Fruit fly (Drosophila melanogaster) whole organism: Measurements from ENCODE around the gene CG17110.

Source experiments
- CG8478 ChIP-seq: fragments of >200 bp; optimal IDR thresholded peaks from 2 replicates; lab custom pipeline; 2018; ENCODE audit warnings: inconsistent platforms
- psq ChIP-seq: fragments of >200 bp; optimal IDR thresholded peaks from 2 replicates; lab custom pipeline; 2017

DNA sequence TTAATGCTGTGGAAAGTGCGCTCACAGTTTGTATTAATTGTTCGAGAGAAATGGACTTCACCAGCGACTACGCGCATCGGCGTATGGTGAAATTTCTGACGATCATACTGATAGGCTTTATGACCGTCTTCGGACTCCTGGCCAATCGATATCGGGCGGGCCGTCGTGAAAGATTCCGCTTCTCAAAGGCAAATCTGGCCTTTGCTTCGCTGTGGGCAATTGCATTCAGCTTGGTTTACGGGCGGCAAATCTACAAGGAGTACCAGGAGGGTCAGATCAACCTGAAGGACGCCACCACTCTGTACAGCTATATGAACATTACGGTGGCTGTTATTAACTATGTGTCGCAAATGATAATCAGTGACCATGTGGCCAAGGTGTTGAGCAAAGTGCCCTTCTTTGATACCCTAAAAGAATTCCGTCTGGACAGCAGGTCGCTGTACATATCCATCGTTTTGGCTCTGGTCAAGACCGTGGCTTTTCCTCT lies 39.8 kb upstream of the CG17110 start, which contains the start of gene Gr94a:
- TF ChIP-seq CG8478 (no peak), psq (lab: Kevin White, UChicago) (no peak)
